Worm (Caenorhabditis elegans): ENCODE data around the gene dhs-15.

The dhs-15 gene

ce11 chrV:2774042-2774441 lies 4.4 kb upstream of the dhs-15 start, which contains the start of gene srj-18:
TSS of gene srj-18 (plus strand) at chrV:2774342.
- TF ChIP-seq lin-13 (GFP tag; optimal IDR thresholded peaks at IDR 0.05) (no peak), mdl-1 (tag; optimal IDR thresholded peaks at IDR 0.05) (no peak), zag-1 (tag; optimal IDR thresholded peaks at IDR 0.05) (no peak), unc-62 (GFP tag; optimal IDR thresholded peaks at IDR 0.05) (no peak), peb-1 (tag; optimal IDR thresholded peaks at IDR 0.05) (no peak), crh-2 (tag; optimal IDR thresholded peaks at IDR 0.05) (no peak), F13H6.1 (tag; optimal IDR thresholded peaks at IDR 0.05) (no peak), mbf-1 (tag; optimal IDR thresholded peaks at IDR 0.05) (no peak), snpc-4 (tag; optimal IDR thresholded peaks at IDR 0.05) (no peak), nhr-77 (tag; optimal IDR thresholded peaks at IDR 0.05) (no peak), ztf-1 (GFP tag; conservative IDR thresholded peaks at IDR 0.05) (no peak), dmd-4 (tag; optimal IDR thresholded peaks at IDR 0.05) (no peak), Y55F3AM.14 (GFP tag; optimal IDR thresholded peaks at IDR 0.05) (no peak), C34F6.9 (tag; optimal IDR thresholded peaks at IDR 0.05) (no peak), unc-55 (GFP tag; optimal IDR thresholded peaks at IDR 0.05) (no peak), lin-39 (tag; optimal IDR thresholded peaks at IDR 0.05) (no peak), nhr-129 (tag; optimal IDR thresholded peaks at IDR 0.05) (no peak), unc-39 (tag; optimal IDR thresholded peaks at IDR 0.05) (no peak)

ce11 chrV:2771560-2771959 lies 1.9 kb upstream of the dhs-15 start, which contains the start of gene srh-56:
TSS of gene srh-56 (plus strand) at chrV:2771860.
- no peak for TF ChIP-seq sem-4 (tag; optimal IDR thresholded peaks at IDR 0.05)
- TF ChIP-seq aly-2 (tag; optimal IDR thresholded peaks at IDR 0.05) = no peak
- no peak for TF ChIP-seq mab-5 (tag; optimal IDR thresholded peaks at IDR 0.05)
- TF ChIP-seq zag-1 (tag; optimal IDR thresholded peaks at IDR 0.05) = no peak
- TF ChIP-seq ceh-82 (tag; optimal IDR thresholded peaks at IDR 0.05) = no peak
- no peak for TF ChIP-seq nhr-23 (tag; optimal IDR thresholded peaks at IDR 0.05)
- no peak for TF ChIP-seq nhr-25 (tag; optimal IDR thresholded peaks at IDR 0.05)
- TF ChIP-seq lin-13 (GFP tag; optimal IDR thresholded peaks at IDR 0.05) = no peak
- no peak for TF ChIP-seq elt-1 (tag; optimal IDR thresholded peaks at IDR 0.05)
- TF ChIP-seq snpc-4 (tag; optimal IDR thresholded peaks at IDR 0.05) = no peak
- TF ChIP-seq nhr-237 (tag; optimal IDR thresholded peaks at IDR 0.05) = no peak
- no peak for TF ChIP-seq lin-39 (tag; optimal IDR thresholded peaks at IDR 0.05)
- no peak for TF ChIP-seq ama-1 (optimal IDR thresholded peaks at IDR 0.05)
- TF ChIP-seq nhr-6 (tag; optimal IDR thresholded peaks at IDR 0.05) = no peak
- no peak for TF ChIP-seq ztf-11 (tag; optimal IDR thresholded peaks at IDR 0.05)
- TF ChIP-seq nhr-12 (tag; optimal IDR thresholded peaks at IDR 0.05) = no peak
- no peak for TF ChIP-seq peb-1 (tag; optimal IDR thresholded peaks at IDR 0.05)

- TF ChIP-seq Y55F3AM.14 (GFP tag; optimal IDR thresholded peaks at IDR 0.05) (no peak), nhr-11 (tag; optimal IDR thresholded peaks at IDR 0.05) (no peak)
Observed at ce11 chrV:2767465-2767864, 2.2 kb downstream of the dhs-15 start, which contains the start of gene R05D8.9. TSS of gene R05D8.9 (minus strand) at chrV:2767565.

- TF ChIP-seq fos-1 (tag; optimal IDR thresholded peaks at IDR 0.05) (peak; percentile 69), nhr-11 (tag; optimal IDR thresholded peaks at IDR 0.05) (no peak)
Observed at ce11 chrV:2765052-2765451, 4.6 kb downstream of the dhs-15 start, which contains the start of gene dhs-14. TSS of gene dhs-14 (minus strand) at chrV:2765200.

- TF ChIP-seq lin-39 (tag; optimal IDR thresholded peaks at IDR 0.05) (no peak), Y55F3AM.14 (GFP tag; optimal IDR thresholded peaks at IDR 0.05) (no peak)
Observed at ce11 chrV:2763105-2763504, 6.5 kb downstream of the dhs-15 start, which contains the start of gene R05D8.7. TSS of gene R05D8.7 (minus strand) at chrV:2763208.

ce11 chrV:2761470-2761869 lies 8.2 kb downstream of the dhs-15 start:
- TF ChIP-seq F13H6.1 (tag; optimal IDR thresholded peaks at IDR 0.05) = no peak
- no peak for TF ChIP-seq nhr-12 (tag; optimal IDR thresholded peaks at IDR 0.05)
- TF ChIP-seq alr-1 (tag; optimal IDR thresholded peaks at IDR 0.05) = no peak
- no peak for TF ChIP-seq peb-1 (tag; optimal IDR thresholded peaks at IDR 0.05)
- TF ChIP-seq ztf-4 (tag; optimal IDR thresholded peaks at IDR 0.05) = no peak
- no peak for TF ChIP-seq elt-1 (tag; optimal IDR thresholded peaks at IDR 0.05)
- TF ChIP-seq sem-4 (tag; optimal IDR thresholded peaks at IDR 0.05) = no peak
- TF ChIP-seq mdl-1 (tag; optimal IDR thresholded peaks at IDR 0.05) = no peak
- TF ChIP-seq nhr-21 (tag; optimal IDR thresholded peaks at IDR 0.05) = no peak
- no peak for TF ChIP-seq lin-39 (tag; optimal IDR thresholded peaks at IDR 0.05)
- no peak for TF ChIP-seq sma-3 (GFP tag; optimal IDR thresholded peaks at IDR 0.05)
- no peak for TF ChIP-seq unc-62 (GFP tag; optimal IDR thresholded peaks at IDR 0.05)
- TF ChIP-seq zag-1 (tag; optimal IDR thresholded peaks at IDR 0.05) = no peak
- TF ChIP-seq ztf-1 (GFP tag; conservative IDR thresholded peaks at IDR 0.05) = no peak
- no peak for TF ChIP-seq nhr-77 (tag; optimal IDR thresholded peaks at IDR 0.05)

Data from whole organism, L2 larva.